Fruit fly (Drosophila melanogaster): Measurements from ENCODE around the gene CG13060.

dm6 chr3L:16326657-16327056 lies 7.0 kb downstream of the CG13060 start, which contains the start of the genes CG13040 and CG13039:
- TF ChIP-seq Mio (GFP tag; optimal IDR thresholded peaks at IDR 0.05) (no peak), brk (GFP tag; optimal IDR thresholded peaks at IDR 0.05) (no peak), ey (GFP tag; optimal IDR thresholded peaks at IDR 0.05) (no peak), CG9705 (GFP tag; optimal IDR thresholded peaks at IDR 0.05) (no peak), Rel (GFP tag; optimal IDR thresholded peaks at IDR 0.05) (no peak), Rel (tag; optimal IDR thresholded peaks at IDR 0.05) (no peak), OdsH (GFP tag; optimal IDR thresholded peaks at IDR 0.05) (no peak), jim (GFP tag; optimal IDR thresholded peaks at IDR 0.05) (no peak), lola (GFP tag; optimal IDR thresholded peaks at IDR 0.05) (no peak), Hnf4 (GFP tag; optimal IDR thresholded peaks at IDR 0.05) (no peak)

Measured in whole organism, wandering third instar larva.